Fruit fly (Drosophila melanogaster) whole organism, embryonic: ENCODE measurements around the gene Alp4.

Source experiments
- Atf3 ChIP-seq: fragments of 200-800 bp; sonication (Bioruptor generic); optimal IDR thresholded peaks from 3 replicates; lab custom pipeline; 2016; ENCODE audit warnings: missing biosample characterization, missing genetic modification characterization
- Bdp1 ChIP-seq: fragments of 200-800 bp; sonication (Bioruptor generic); optimal IDR thresholded peaks from 3 replicates; lab custom pipeline; 2016; ENCODE audit warnings: missing biosample characterization, missing genetic modification characterization
- CG11504 ChIP-seq: fragments of 200-800 bp; sonication (Bioruptor generic); optimal IDR thresholded peaks from 3 replicates; lab custom pipeline; 2019; ENCODE audit warnings: missing biosample characterization, mild to moderate bottlenecking, missing genetic modification characterization, moderate library complexity
- CG11723 ChIP-seq: fragments of 200-800 bp; sonication (Bioruptor generic); optimal IDR thresholded peaks from 2 replicates; lab custom pipeline; 2017; ENCODE audit warnings: missing biosample characterization, mild to moderate bottlenecking, missing genetic modification characterization
- CG12104 ChIP-seq: fragments of 200-800 bp; sonication (Bioruptor generic); optimal IDR thresholded peaks from 3 replicates; lab custom pipeline; 2016; ENCODE audit warnings: missing biosample characterization, missing genetic modification characterization
- CG12155 ChIP-seq: fragments of 200-800 bp; sonication (Bioruptor generic); optimal IDR thresholded peaks from 3 replicates; lab custom pipeline; 2016; ENCODE audit warnings: missing biosample characterization, missing genetic modification characterization
- CG12219 ChIP-seq: fragments of 200-800 bp; sonication (Bioruptor generic); optimal IDR thresholded peaks from 3 replicates; lab custom pipeline; 2018; ENCODE audit warnings: missing biosample characterization, mild to moderate bottlenecking, missing genetic modification characterization
- CG12391 ChIP-seq: fragments of 200-800 bp; sonication (Bioruptor generic); optimal IDR thresholded peaks from 3 replicates; lab custom pipeline; 2018; ENCODE audit warnings: missing biosample characterization, mild to moderate bottlenecking, missing genetic modification characterization, moderate library complexity
- CG1603 ChIP-seq: fragments of 200-800 bp; sonication (Bioruptor generic); optimal IDR thresholded peaks from 2 replicates; lab custom pipeline; 2019; ENCODE audit warnings: missing biosample characterization, mild to moderate bottlenecking, missing genetic modification characterization, moderate library complexity
- CG17385 ChIP-seq: fragments of 200-800 bp; sonication (Bioruptor generic); optimal IDR thresholded peaks from 3 replicates; lab custom pipeline; 2018; ENCODE audit warnings: missing biosample characterization, mild to moderate bottlenecking, missing genetic modification characterization
- CG17568 ChIP-seq: fragments of 200-800 bp; sonication (Bioruptor generic); optimal IDR thresholded peaks from 2 replicates; lab custom pipeline; 2018; ENCODE audit warnings: missing biosample characterization, mild to moderate bottlenecking, missing genetic modification characterization, moderate library complexity
- CG17612 ChIP-seq: fragments of 200-800 bp; sonication (Bioruptor generic); IDR thresholded peaks from 2 replicates; pipeline ENCODE4 v1.3.6; 2022; ENCODE audit warnings: missing biosample characterization, missing genetic modification characterization
- CG1832 ChIP-seq: fragments of 200-800 bp; sonication (Bioruptor generic); optimal IDR thresholded peaks from 2 replicates; lab custom pipeline; 2017; ENCODE audit warnings: missing biosample characterization, mild to moderate bottlenecking, missing genetic modification characterization, inconsistent platforms
- CG18619 ChIP-seq: fragments of 200-800 bp; sonication (Bioruptor generic); optimal IDR thresholded peaks from 3 replicates; lab custom pipeline; 2017; ENCODE audit warnings: missing biosample characterization, mild to moderate bottlenecking, missing genetic modification characterization
- CG2889 ChIP-seq: fragments of 200-800 bp; sonication (Bioruptor generic); IDR thresholded peaks from 3 replicates; pipeline ENCODE4 v1.3.6; 2022; ENCODE audit warnings: missing biosample characterization, missing genetic modification characterization
- CG30431 ChIP-seq: fragments of 200-800 bp; sonication (Bioruptor generic); optimal IDR thresholded peaks from 2 replicates; lab custom pipeline; 2017; ENCODE audit warnings: missing biosample characterization, missing genetic modification characterization
- CG34224 ChIP-seq: fragments of 200-800 bp; sonication (Bioruptor generic); IDR thresholded peaks from 3 replicates; pipeline ENCODE4 v1.3.6; 2022; ENCODE audit warnings: missing biosample characterization, missing genetic modification characterization; ENCODE audit not compliant: partially characterized antibody
- CG43689 ChIP-seq: fragments of 200-800 bp; sonication (Bioruptor generic); IDR thresholded peaks from 2 replicates; pipeline ENCODE4 v1.3.6; 2022; ENCODE audit warnings: missing biosample characterization, missing genetic modification characterization
- CG5180 ChIP-seq: fragments of 200-800 bp; sonication (Bioruptor generic); optimal IDR thresholded peaks from 3 replicates; lab custom pipeline; 2017; ENCODE audit warnings: missing biosample characterization, missing genetic modification characterization, mild to moderate bottlenecking, moderate library complexity, missing genetic modification reagents
- CG9437 ChIP-seq: fragments of 200-800 bp; sonication (Bioruptor generic); optimal IDR thresholded peaks from 2 replicates; lab custom pipeline; 2018; ENCODE audit warnings: missing biosample characterization, mild to moderate bottlenecking, missing genetic modification characterization
- CG9609 ChIP-seq: fragments of 200-800 bp; sonication (Bioruptor generic); optimal IDR thresholded peaks from 3 replicates; lab custom pipeline; 2016; ENCODE audit warnings: missing biosample characterization, missing genetic modification characterization
- Dip2 ChIP-seq: fragments of 200-800 bp; sonication (Bioruptor generic); IDR thresholded peaks from 2 replicates; pipeline ENCODE4 v1.3.6; 2022; ENCODE audit warnings: missing biosample characterization, missing genetic modification characterization
- Hmr ChIP-seq: fragments of 200-800 bp; sonication (Bioruptor generic); optimal IDR thresholded peaks from 3 replicates; lab custom pipeline; 2017; ENCODE audit warnings: mild to moderate bottlenecking, missing biosample characterization, missing genetic modification reagents, missing genetic modification characterization
- Hr51 ChIP-seq, 2 experiments: fragments of 200-800 bp; sonication (Bioruptor generic); optimal IDR thresholded peaks; 2 replicates in 1 of 2; 3 replicates in 1 of 2; lab custom pipeline; 2016 to 2018; ENCODE audit warnings: missing biosample characterization in 2 of 2, missing genetic modification characterization in 2 of 2, mild to moderate bottlenecking in 1 of 2, moderate library complexity in 1 of 2
- MTF-1 ChIP-seq: fragments of 200-800 bp; sonication (Bioruptor generic); optimal IDR thresholded peaks from 2 replicates; lab custom pipeline; 2018; ENCODE audit warnings: missing biosample characterization, mild to moderate bottlenecking, missing genetic modification characterization, borderline replicate concordance
- NFAT ChIP-seq: fragments of 200-800 bp; sonication (Bioruptor generic); IDR thresholded peaks from 2 replicates; pipeline ENCODE4 v1.3.6; 2022; ENCODE audit warnings: missing biosample characterization, missing genetic modification characterization
- Opbp ChIP-seq: fragments of 200-800 bp; sonication (Bioruptor generic); IDR thresholded peaks from 3 replicates; pipeline ENCODE4 v1.3.6; 2022; ENCODE audit warnings: missing biosample characterization, missing genetic modification characterization; ENCODE audit not compliant: partially characterized antibody
- ap ChIP-seq: fragments of 200-800 bp; sonication (Bioruptor generic); IDR thresholded peaks from 2 replicates; pipeline ENCODE4 v1.3.6; 2022; ENCODE audit warnings: missing biosample characterization, missing genetic modification characterization
- cad ChIP-seq: fragments of >200 bp; optimal IDR thresholded peaks from 2 replicates; lab custom pipeline; 2017; ENCODE audit warnings: missing biosample characterization, missing genetic modification characterization
- cato ChIP-seq: fragments of 200-800 bp; sonication (Bioruptor generic); optimal IDR thresholded peaks from 2 replicates; lab custom pipeline; 2016; ENCODE audit warnings: missing biosample characterization, missing genetic modification characterization, borderline replicate concordance
- dmrt99B ChIP-seq: fragments of 200-800 bp; sonication (Bioruptor generic); optimal IDR thresholded peaks from 2 replicates; lab custom pipeline; 2018; ENCODE audit warnings: missing biosample characterization, mild to moderate bottlenecking, missing genetic modification characterization, moderate library complexity
- emc ChIP-seq: fragments of 200-800 bp; sonication (Bioruptor generic); optimal IDR thresholded peaks from 2 replicates; lab custom pipeline; 2016; ENCODE audit warnings: missing biosample characterization, missing genetic modification characterization
- eve ChIP-seq, 2 experiments: fragments of >200 bp; optimal IDR thresholded peaks; 2 replicates each; lab custom pipeline; 2017; ENCODE audit warnings: missing biosample characterization in 2 of 2, missing genetic modification characterization in 2 of 2
- ham ChIP-seq: fragments of 200-800 bp; sonication (Bioruptor generic); IDR thresholded peaks from 2 replicates; pipeline ENCODE4 v1.3.6; 2022; ENCODE audit warnings: missing biosample characterization, missing genetic modification characterization
- hb ChIP-seq: fragments of 200-800 bp; sonication (Bioruptor generic); IDR thresholded peaks from 3 replicates; pipeline ENCODE4 v1.3.6; 2022; ENCODE audit warnings: missing biosample characterization, missing genetic modification characterization; ENCODE audit not compliant: partially characterized antibody
- her ChIP-seq: fragments of 200-800 bp; sonication (Bioruptor generic); optimal IDR thresholded peaks from 2 replicates; lab custom pipeline; 2016; ENCODE audit warnings: missing biosample characterization, missing genetic modification characterization
- kni ChIP-seq: fragments of 200-800 bp; sonication (Bioruptor generic); optimal IDR thresholded peaks from 3 replicates; lab custom pipeline; 2017; ENCODE audit warnings: mild to moderate bottlenecking, missing biosample characterization, missing genetic modification reagents, missing genetic modification characterization
- nau ChIP-seq: fragments of 200-800 bp; sonication (Bioruptor generic); optimal IDR thresholded peaks from 3 replicates; lab custom pipeline; 2017; ENCODE audit warnings: missing biosample characterization, mild to moderate bottlenecking, missing genetic modification characterization, missing genetic modification reagents
- oc ChIP-seq: fragments of 200-800 bp; sonication (Bioruptor generic); optimal IDR thresholded peaks from 2 replicates; lab custom pipeline; 2018; ENCODE audit warnings: missing biosample characterization, mild to moderate bottlenecking, missing genetic modification characterization, moderate library complexity
- pan ChIP-seq, 4 experiments: fragments of >200 bp in 3 of 4; fragments of 200-800 bp in 1 of 4; sonication (Bioruptor generic) in 1 of 4; optimal IDR thresholded peaks in 3 of 4; IDR thresholded peaks in 1 of 4; 2 replicates each; pipeline versions ENCODE4 v1.3.6 to Lab custom; 2017 to 2022; ENCODE audit warnings: missing biosample characterization in 2 of 4, missing genetic modification characterization in 2 of 4, mixed read lengths in 1 of 4
- pzg ChIP-seq: fragments of 200-800 bp; sonication (Bioruptor generic); optimal IDR thresholded peaks from 3 replicates; lab custom pipeline; 2018; ENCODE audit warnings: missing biosample characterization, mild to moderate bottlenecking, missing genetic modification characterization, moderate library complexity
- sens-2 ChIP-seq: fragments of 200-800 bp; sonication (Bioruptor generic); IDR thresholded peaks from 2 replicates; pipeline ENCODE4 v1.3.6; 2022; ENCODE audit warnings: missing biosample characterization, missing genetic modification characterization
- slp2 ChIP-seq: fragments of 200-800 bp; sonication (Bioruptor generic); optimal IDR thresholded peaks from 2 replicates; lab custom pipeline; 2016; ENCODE audit warnings: missing biosample characterization, missing genetic modification characterization
- stwl ChIP-seq: fragments of 200-800 bp; sonication (Bioruptor generic); optimal IDR thresholded peaks from 3 replicates; lab custom pipeline; 2018; ENCODE audit warnings: missing biosample characterization, mild to moderate bottlenecking, missing genetic modification characterization, moderate library complexity
- trem ChIP-seq: fragments of 200-800 bp; optimal IDR thresholded peaks from 3 replicates; lab custom pipeline; 2019; ENCODE audit warnings: missing biosample characterization, mild to moderate bottlenecking, missing genetic modification characterization, moderate library complexity
- trh ChIP-seq: fragments of 200-800 bp; sonication (Bioruptor generic); optimal IDR thresholded peaks from 2 replicates; lab custom pipeline; 2016; ENCODE audit warnings: missing biosample characterization, missing genetic modification characterization
- wek ChIP-seq: fragments of 200-800 bp; sonication (Bioruptor generic); optimal IDR thresholded peaks from 3 replicates; lab custom pipeline; 2018; ENCODE audit warnings: missing biosample characterization, mild to moderate bottlenecking, missing genetic modification characterization, moderate library complexity
- zfh1 ChIP-seq: fragments of 200-800 bp; sonication (Bioruptor generic); IDR thresholded peaks from 3 replicates; pipeline ENCODE4 v1.3.6; 2022; ENCODE audit warnings: missing biosample characterization, missing genetic modification characterization

Alp4 gene

dm6 chr3R:31053784-31054221, 5.1 kb downstream of the Alp4 start, which contains the start of gene Chchd3 (continued):
- TF ChIP-seq trem (tag; lab: Kevin White, UChicago) (peak; percentile 40), slp2 (GFP tag; lab: Kevin White, UChicago) (no peak), hb (GFP tag; lab: Robert Waterston, UW) (no peak), CG5180 (GFP tag; lab: Kevin White, UChicago) (no peak), stwl (tag; lab: Kevin White, UChicago) (peak; percentile 87), kni (GFP tag; lab: Kevin White, UChicago) (no peak), CG12391 (tag; lab: Kevin White, UChicago) (peak; percentile 24), CG1832 (GFP tag; lab: Kevin White, UChicago) (no peak), Hmr (GFP tag; lab: Kevin White, UChicago) (peak; percentile 55), CG43689 (GFP tag; lab: Robert Waterston, UW) (no peak), sens-2 (GFP tag; lab: Robert Waterston, UW) (no peak), CG11723 (GFP tag; lab: Kevin White, UChicago) (no peak), CG2889 (GFP tag; lab: Robert Waterston, UW) (no peak), CG11504 (tag; lab: Kevin White, UChicago) (no peak), wek (GFP tag; lab: Kevin White, UChicago) (no peak), CG17612 (no peak), CG18619 (GFP tag; lab: Kevin White, UChicago) (no peak), ham (GFP tag; lab: Robert Waterston, UW) (no peak), zfh1 (GFP tag; lab: Robert Waterston, UW) (0 out of 3 replicates have a peak, but pooled peaks have one; percentile 21), CG1603 (tag; lab: Kevin White, UChicago) (peak; percentile 67), ap (GFP tag; lab: Robert Waterston, UW) (no peak), Bdp1 (GFP tag; lab: Kevin White, UChicago) (peak; percentile 8), CG17385 (GFP tag; lab: Kevin White, UChicago) (no peak), CG12155 (GFP tag; lab: Kevin White, UChicago) (peak; percentile 10), dmrt99B (no peak), NFAT (GFP tag; lab: Robert Waterston, UW) (peak; percentile 20; the same call in 1 of the 2 replicates), CG17568 (GFP tag; lab: Kevin White, UChicago) (no peak), Atf3 (GFP tag; lab: Kevin White, UChicago) (no peak), CG9437 (GFP tag; lab: Kevin White, UChicago) (no peak), MTF-1 (no peak), CG12219 (no peak)
- TF ChIP-seq, all 482 proteins: peak for 113

- TF ChIP-seq pzg (GFP tag; lab: Kevin White, UChicago) (no peak), CG9609 (no peak), pan (optimal IDR thresholded peaks at IDR 0.05; lab: Kevin White, UChicago) (no peak), pan (GFP tag; optimal IDR thresholded peaks at IDR 0.05 in 1 of 2, IDR thresholded peaks at IDR 0.05 in 1 of 2) (peak in 1 of 2 experiments; percentile 79), Dip2 (no peak), CG30431 (GFP tag; lab: Kevin White, UChicago) (peak; percentile 67), cad (GFP tag; lab: Kevin White, UChicago) (no peak), emc (GFP tag; lab: Kevin White, UChicago) (no peak), oc (tag; lab: Kevin White, UChicago) (peak; percentile 82), Opbp (GFP tag; lab: Robert Waterston, UW) (no peak), CG12104 (GFP tag; lab: Kevin White, UChicago) (peak; percentile 79), CG34224 (GFP tag; lab: Robert Waterston, UW) (no peak), Hr51 (GFP tag; optimal IDR thresholded peaks at IDR 0.05; lab: Kevin White, UChicago) (peak in 1 of 2 experiments; percentile 85), cato (GFP tag; lab: Kevin White, UChicago) (peak; percentile 52), her (GFP tag; lab: Kevin White, UChicago) (no peak), nau (peak; percentile 61), eve (GFP tag; optimal IDR thresholded peaks at IDR 0.05; lab: Kevin White, UChicago) (peak in 1 of 2 experiments; percentile 89), trh (peak; percentile 70), CG43689 (GFP tag; lab: Robert Waterston, UW) (no peak)
Observed at dm6 chr3R:31059036-31059806, 10.5 kb downstream of the Alp4 start.
